Fruit fly (Drosophila melanogaster): ENCODE measurements around the gene CG12105.

CG12105 gene

DNA sequence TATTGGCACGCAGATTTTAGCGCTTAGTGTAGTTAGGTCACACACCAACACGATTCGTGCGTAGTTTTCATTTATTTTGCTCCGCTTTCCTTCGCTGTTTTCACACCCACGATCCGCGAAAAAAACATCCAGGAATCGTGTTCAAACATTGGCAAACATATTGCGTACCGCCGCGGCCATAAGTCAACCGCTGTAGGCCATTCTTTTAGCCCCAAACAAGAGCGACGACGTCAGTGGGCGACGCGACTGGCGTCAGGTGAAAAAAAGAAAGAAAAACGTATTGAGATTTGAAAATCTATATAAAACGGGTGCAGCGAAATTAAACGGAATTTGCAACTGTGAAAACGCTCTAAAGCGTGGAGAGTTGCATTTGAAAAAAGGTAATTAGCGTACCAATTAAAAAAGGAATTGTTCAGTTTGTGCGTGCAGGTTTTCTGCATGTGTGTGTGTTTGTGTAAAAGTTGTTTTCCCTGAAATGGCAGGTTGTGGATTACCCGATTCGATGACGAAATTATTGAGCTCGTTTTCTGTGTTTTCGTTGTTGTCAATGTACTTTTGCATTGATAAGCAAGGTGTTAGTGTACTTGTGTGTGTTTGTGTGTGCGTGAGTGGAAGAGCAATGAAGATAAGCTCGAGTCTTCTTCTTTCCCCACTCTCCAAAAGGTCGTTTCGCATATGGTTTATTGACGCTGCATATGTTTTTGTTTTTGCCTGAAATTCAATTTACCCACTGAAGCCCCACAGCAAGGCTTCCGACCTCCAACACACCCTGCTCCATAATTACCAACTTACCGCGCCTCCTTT is 46.2 kb downstream of the CG12105 start, which contains the start of gene Tmep (continued):
- TF ChIP-seq Poxn (GFP tag; IDR thresholded peaks at IDR 0.05): no peak
- TF ChIP-seq klu (GFP tag; IDR thresholded peaks at IDR 0.05): no peak
- no peak for TF ChIP-seq Opbp (GFP tag; IDR thresholded peaks at IDR 0.05; ENCODE audit: partially characterized antibody)
- TF ChIP-seq dan (GFP tag; IDR thresholded peaks at IDR 0.05): no peak
- TF ChIP-seq zen2 (GFP tag; IDR thresholded peaks at IDR 0.05; ENCODE audit: partially characterized antibody): no peak
- no peak for TF ChIP-seq CG6272 (GFP tag; IDR thresholded peaks at IDR 0.05)
- no peak for TF ChIP-seq CG18764 (GFP tag; optimal IDR thresholded peaks at IDR 0.05)
- peak; percentile 67 for TF ChIP-seq CG30020 (tag; optimal IDR thresholded peaks at IDR 0.05)
- peak in 1 of 2 experiments; percentile 3 for TF ChIP-seq Trl (optimal IDR thresholded peaks at IDR 0.05)
- no peak for TF ChIP-seq Trl (GFP tag; optimal IDR thresholded peaks at IDR 0.05)
- no peak for TF ChIP-seq chn (GFP tag; optimal IDR thresholded peaks at IDR 0.05)
- no peak for TF ChIP-seq CG14441 (GFP tag; IDR thresholded peaks at IDR 0.05)
- TF ChIP-seq Dbx (GFP tag; IDR thresholded peaks at IDR 0.05): 0 out of 3 replicates have a peak, but pooled peaks have one; percentile 26
- no peak for TF ChIP-seq CG31441 (GFP tag; IDR thresholded peaks at IDR 0.05)
- peak; percentile 4 for TF ChIP-seq CG12659 (GFP tag; optimal IDR thresholded peaks at IDR 0.05)
- no peak for TF ChIP-seq Deaf1 (tag; optimal IDR thresholded peaks at IDR 0.05)
- no peak for TF ChIP-seq CG3838 (GFP tag; optimal IDR thresholded peaks at IDR 0.05)
- no peak for TF ChIP-seq B-H1 (GFP tag; IDR thresholded peaks at IDR 0.05)
- no peak for TF ChIP-seq GATAe (GFP tag; conservative IDR thresholded peaks at IDR 0.05)
- no peak for TF ChIP-seq gt (GFP tag; IDR thresholded peaks at IDR 0.05)
- TF ChIP-seq ATbp (GFP tag; optimal IDR thresholded peaks at IDR 0.05): no peak
- TF ChIP-seq eyg (GFP tag; optimal IDR thresholded peaks at IDR 0.05): no peak
- TF ChIP-seq CG12769 (tag; optimal IDR thresholded peaks at IDR 0.05): no peak
- no peak for TF ChIP-seq dimm (GFP tag; IDR thresholded peaks at IDR 0.05)
- no peak for TF ChIP-seq corto (GFP tag; optimal IDR thresholded peaks at IDR 0.05)
- TF ChIP-seq CG10321 (GFP tag; IDR thresholded peaks at IDR 0.05): no peak
- no peak for TF ChIP-seq CG10209 (GFP tag; optimal IDR thresholded peaks at IDR 0.05)
- TF ChIP-seq aop (GFP tag; IDR thresholded peaks at IDR 0.05): no peak
- TF ChIP-seq ac (GFP tag; optimal IDR thresholded peaks at IDR 0.05): no peak
- no peak for TF ChIP-seq sc (optimal IDR thresholded peaks at IDR 0.05)
- TF ChIP-seq sc (GFP tag; optimal IDR thresholded peaks at IDR 0.05): no peak
- no peak for TF ChIP-seq luna (GFP tag; optimal IDR thresholded peaks at IDR 0.05)
- TF ChIP-seq kni (GFP tag; optimal IDR thresholded peaks at IDR 0.05): peak; percentile 42
- TF ChIP-seq Atf6 (GFP tag; IDR thresholded peaks at IDR 0.05): no peak
- no peak for TF ChIP-seq dysf (GFP tag; IDR thresholded peaks at IDR 0.05)
- no peak for TF ChIP-seq CG17612 (GFP tag; IDR thresholded peaks at IDR 0.05)
- TF ChIP-seq CG18262 (tag; optimal IDR thresholded peaks at IDR 0.05): no peak
- TF ChIP-seq cg (GFP tag; optimal IDR thresholded peaks at IDR 0.05): peak; percentile 76

DNA sequence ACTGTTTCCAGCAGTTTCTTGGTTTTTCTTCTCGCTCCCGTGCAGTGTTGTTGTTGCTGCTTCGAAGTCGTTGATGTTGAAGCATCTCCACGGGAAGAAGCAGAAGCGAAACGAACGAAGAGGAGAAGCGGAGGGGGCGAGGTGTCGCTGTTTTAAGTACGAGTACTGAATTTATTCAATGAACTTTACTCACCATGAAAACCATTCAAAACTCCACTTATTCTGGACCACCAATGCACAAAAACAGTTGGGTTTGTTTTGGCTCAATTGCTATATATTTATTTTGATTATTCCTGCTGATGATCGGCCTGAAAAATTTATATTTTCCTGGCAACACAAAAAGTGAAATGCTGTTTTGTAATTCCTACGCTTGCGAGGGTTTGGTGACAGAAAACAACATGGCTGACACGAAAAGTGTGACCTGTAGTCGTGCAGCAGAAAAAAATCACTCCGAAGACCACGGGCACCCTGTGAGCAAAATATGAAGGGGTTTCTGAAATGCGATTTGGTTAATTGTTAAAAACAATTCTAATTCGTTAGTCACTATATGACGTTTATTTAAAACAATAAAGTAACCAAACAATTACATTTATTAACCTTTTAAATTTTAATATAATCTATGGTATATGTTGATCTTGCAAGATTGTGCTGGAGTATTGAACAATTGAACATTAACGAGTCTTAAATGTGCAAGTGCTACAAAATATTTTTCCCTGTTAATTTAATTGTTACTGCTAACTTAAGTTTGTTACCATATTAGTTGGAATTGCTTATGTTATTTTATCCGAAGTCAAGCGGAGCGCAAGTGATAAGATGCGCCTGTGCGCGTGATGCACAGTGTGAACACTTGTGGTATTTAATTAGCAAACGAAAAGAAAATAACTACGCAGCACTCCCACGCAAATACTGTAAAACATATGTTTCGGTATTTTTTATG is 47.1 kb downstream of the CG12105 start, which contains the start of gene CG7879:
TSS of gene CG7879 (minus strand) at position 384 of the 937 bp plus-strand sequence.
- TF ChIP-seq lab (GFP tag; optimal IDR thresholded peaks at IDR 0.05): peak; percentile 42
- no peak for TF ChIP-seq oc (tag; optimal IDR thresholded peaks at IDR 0.05)
- peak in 1 of 2 experiments; percentile 76 for TF ChIP-seq Pdp1 (GFP tag; optimal IDR thresholded peaks at IDR 0.05)
- TF ChIP-seq pan (optimal IDR thresholded peaks at IDR 0.05): no peak
- TF ChIP-seq pan (GFP tag; optimal IDR thresholded peaks at IDR 0.05 in 1 of 2, IDR thresholded peaks at IDR 0.05 in 1 of 2): no peak
- TF ChIP-seq ERR (GFP tag; optimal IDR thresholded peaks at IDR 0.05): no peak
- TF ChIP-seq MESR4 (GFP tag; optimal IDR thresholded peaks at IDR 0.05): peak; percentile 98
- TF ChIP-seq gcm (GFP tag; optimal IDR thresholded peaks at IDR 0.05): peak; percentile 7
- peak; percentile 49; the same call in 1 of the 2 replicates for TF ChIP-seq CG9215 (GFP tag; IDR thresholded peaks at IDR 0.05)
- no peak for TF ChIP-seq Abd-B (GFP tag; optimal IDR thresholded peaks at IDR 0.05)
- TF ChIP-seq ems (GFP tag; optimal IDR thresholded peaks at IDR 0.05): no peak
- TF ChIP-seq run (tag; optimal IDR thresholded peaks at IDR 0.05): no peak
- TF ChIP-seq CG10267 (tag; optimal IDR thresholded peaks at IDR 0.05): peak; percentile 2
